Worm (Caenorhabditis elegans) whole organism, L3 larva: Measurements from ENCODE around the gene lit-1.

ENCODE experiments used
- ZK546.5 ChIP-seq: sonication (generic microtip); optimal IDR thresholded peaks from 2 replicates; lab custom pipeline; 2017; ENCODE audit warnings: missing biosample characterization, missing genetic modification characterization
- lin-39 ChIP-seq: fragments of 150-350 bp; optimal IDR thresholded peaks from 2 replicates; lab custom pipeline; 2018; ENCODE audit warnings: missing biosample characterization, missing genetic modification reagents, missing genetic modification characterization
- snpc-4 ChIP-seq: fragments of 150-350 bp; optimal IDR thresholded peaks from 2 replicates; lab custom pipeline; 2014; ENCODE audit warnings: missing biosample characterization, missing genetic modification characterization
- unc-39 ChIP-seq: sonication (generic microtip); optimal IDR thresholded peaks from 4 replicates; lab custom pipeline; 2017; ENCODE audit warnings: missing biosample characterization, missing genetic modification characterization

DNA sequence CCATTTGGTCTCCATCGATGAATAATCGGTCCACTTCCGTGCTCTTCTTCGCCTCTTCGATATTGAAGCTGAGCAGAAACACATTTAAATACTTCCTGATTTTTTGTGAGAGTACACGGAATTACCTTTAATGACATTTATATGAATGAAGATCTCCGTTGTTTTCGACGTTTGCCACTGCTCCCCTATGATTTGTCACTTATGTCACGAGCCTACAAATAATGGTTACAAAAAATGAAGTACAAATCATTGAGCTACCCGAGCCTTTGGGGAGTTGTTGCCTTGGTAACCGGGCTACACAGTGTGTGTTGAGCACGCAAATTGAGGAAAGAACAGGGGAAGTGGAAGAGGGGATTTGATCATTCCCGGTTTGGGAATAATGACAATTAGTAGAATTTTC lies 15.5 kb upstream of the lit-1 start, which contains the start of gene dyf-2:
- TF ChIP-seq unc-39 (tag; lab: Kevin White, UChicago) (no peak), snpc-4 (tag; lab: Kevin White, UChicago) (no peak), ZK546.5 (tag; lab: Kevin White, UChicago) (no peak), lin-39 (tag; lab: Kevin White, UChicago) (no peak)
